Worm (Caenorhabditis elegans): ENCODE results near the gene srw-102.

srw-102 gene

DNA sequence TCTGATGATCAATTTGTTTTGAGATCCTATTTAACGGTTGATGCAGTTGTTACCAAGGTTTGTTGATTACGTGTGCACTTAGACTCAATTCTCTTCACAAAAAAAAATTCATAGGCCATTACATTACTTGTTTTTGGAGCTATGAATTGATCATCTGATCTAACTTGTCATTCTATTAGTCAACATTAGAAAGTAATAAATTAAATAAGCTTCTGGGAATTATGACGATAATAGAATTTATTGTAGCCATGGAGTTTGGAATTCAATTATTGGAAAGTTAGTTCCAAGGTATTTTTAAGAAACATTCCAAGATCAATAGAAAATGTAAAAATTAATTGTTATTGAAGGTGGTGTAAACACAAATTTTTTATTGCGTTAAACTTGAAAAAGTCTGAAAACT lies 1.8 kb upstream of the srw-102 start:
- TF ChIP-seq ceh-24 (tag; optimal IDR thresholded peaks at IDR 0.05): no peak
- TF ChIP-seq unc-3 (GFP tag; conservative IDR thresholded peaks at IDR 0.05): no peak
- no peak for TF ChIP-seq unc-3 (tag; optimal IDR thresholded peaks at IDR 0.05)
- TF ChIP-seq pha-4 (tag; optimal IDR thresholded peaks at IDR 0.05): no peak
- no peak for TF ChIP-seq mec-3 (tag; optimal IDR thresholded peaks at IDR 0.05; ENCODE audit: borderline replicate concordance)
- no peak for TF ChIP-seq ref-2 (tag; optimal IDR thresholded peaks at IDR 0.05)
- no peak for TF ChIP-seq nhr-11 (tag; optimal IDR thresholded peaks at IDR 0.05)
- no peak for TF ChIP-seq K02D7.2 (tag; optimal IDR thresholded peaks at IDR 0.05)
- no peak for TF ChIP-seq T23F11.4 (GFP tag; optimal IDR thresholded peaks at IDR 0.05)
- TF ChIP-seq C08G9.2 (tag; optimal IDR thresholded peaks at IDR 0.05): no peak
- TF ChIP-seq ztf-16 (tag; optimal IDR thresholded peaks at IDR 0.05): no peak
- TF ChIP-seq hlh-15 (tag; optimal IDR thresholded peaks at IDR 0.05): no peak
- TF ChIP-seq ttx-3 (tag; optimal IDR thresholded peaks at IDR 0.05): no peak
- TF ChIP-seq C38D4.7 (GFP tag; optimal IDR thresholded peaks at IDR 0.05): no peak
- TF ChIP-seq che-1 (tag; optimal IDR thresholded peaks at IDR 0.05): no peak
- no peak for TF ChIP-seq zip-5 (tag; optimal IDR thresholded peaks at IDR 0.05)

- TF ChIP-seq Y22D7AL.16 (tag; optimal IDR thresholded peaks at IDR 0.05): no peak
- no peak for TF ChIP-seq ets-4 (tag; optimal IDR thresholded peaks at IDR 0.05)
- TF ChIP-seq pros-1 (tag; optimal IDR thresholded peaks at IDR 0.05): no peak
- TF ChIP-seq dmd-4 (tag; optimal IDR thresholded peaks at IDR 0.05; ENCODE audit: borderline replicate concordance): no peak
- no peak for TF ChIP-seq pag-3 (tag; optimal IDR thresholded peaks at IDR 0.05; ENCODE audit: borderline replicate concordance)
- no peak for TF ChIP-seq nhr-11 (tag; optimal IDR thresholded peaks at IDR 0.05)
These were observed 1.9 kb downstream of the srw-102 start, which contains the start of gene srw-101 for ce11 chrV:1721966-1722365. srw-101 (plus strand) TSS chrV:1722266.

ce11 chrV:1725353-1725752 lies 5.3 kb downstream of the srw-102 start, which contains the start of gene sri-27:
sri-27 (plus strand) TSS chrV:1725653.
- TF ChIP-seq gmeb-2 (tag; optimal IDR thresholded peaks at IDR 0.05) (no peak), pha-2 (tag; optimal IDR thresholded peaks at IDR 0.05) (no peak), ttx-3 (tag; optimal IDR thresholded peaks at IDR 0.05) (no peak), madf-2 (tag; optimal IDR thresholded peaks at IDR 0.05) (no peak), unc-42 (tag; optimal IDR thresholded peaks at IDR 0.05) (no peak), dve-1 (tag; optimal IDR thresholded peaks at IDR 0.05) (no peak), che-1 (tag; optimal IDR thresholded peaks at IDR 0.05) (no peak)

- TF ChIP-seq ceh-45 (GFP tag; IDR thresholded peaks at IDR 0.05) (no peak), ceh-30 (tag; optimal IDR thresholded peaks at IDR 0.05) (no peak), unc-86 (tag; optimal IDR thresholded peaks at IDR 0.05) (no peak), che-1 (tag; optimal IDR thresholded peaks at IDR 0.05) (no peak), mec-3 (tag; optimal IDR thresholded peaks at IDR 0.05; ENCODE audit: borderline replicate concordance) (no peak), F13H6.1 (tag; optimal IDR thresholded peaks at IDR 0.05) (no peak), sox-4 (tag; optimal IDR thresholded peaks at IDR 0.05) (no peak), nhr-232 (tag; optimal IDR thresholded peaks at IDR 0.05) (no peak), hlh-15 (tag; optimal IDR thresholded peaks at IDR 0.05) (no peak), T23F11.4 (GFP tag; optimal IDR thresholded peaks at IDR 0.05) (no peak), dmd-4 (tag; optimal IDR thresholded peaks at IDR 0.05; ENCODE audit: borderline replicate concordance) (no peak), fax-1 (tag; optimal IDR thresholded peaks at IDR 0.05) (no peak), odd-2 (tag; optimal IDR thresholded peaks at IDR 0.05) (no peak), lim-6 (tag; optimal IDR thresholded peaks at IDR 0.05) (no peak), unc-55 (GFP tag; optimal IDR thresholded peaks at IDR 0.05) (no peak)
These were observed 11.9 kb downstream of the srw-102 start, which contains the start of gene gst-21 for ce11 chrV:1731918-1732317. gst-21 (minus strand) TSS chrV:1732018.

- TF ChIP-seq unc-3 (GFP tag; conservative IDR thresholded peaks at IDR 0.05) (no peak), unc-3 (tag; optimal IDR thresholded peaks at IDR 0.05) (no peak), ceh-22 (tag; optimal IDR thresholded peaks at IDR 0.05) (no peak), ztf-16 (tag; optimal IDR thresholded peaks at IDR 0.05) (no peak), sox-2 (GFP tag; IDR thresholded peaks at IDR 0.05) (no peak), che-1 (tag; optimal IDR thresholded peaks at IDR 0.05) (no peak), elt-4 (tag; optimal IDR thresholded peaks at IDR 0.05) (no peak), ama-1 (optimal IDR thresholded peaks at IDR 0.05) (no peak), tbx-7 (tag; optimal IDR thresholded peaks at IDR 0.05) (no peak), ceh-6 (GFP tag; optimal IDR thresholded peaks at IDR 0.05) (no peak), pax-1 (tag; optimal IDR thresholded peaks at IDR 0.05) (no peak), elt-2 (tag; optimal IDR thresholded peaks at IDR 0.05) (no peak), npax-4 (tag; optimal IDR thresholded peaks at IDR 0.05) (no peak), C08G9.2 (tag; optimal IDR thresholded peaks at IDR 0.05) (no peak), lim-6 (tag; optimal IDR thresholded peaks at IDR 0.05) (no peak)
These were observed 14.5 kb downstream of the srw-102 start, which contains the start of gene str-160 for ce11 chrV:1734569-1734968. str-160 (plus strand) TSS chrV:1734869.
